Fruit fly (Drosophila melanogaster): Measurements from ENCODE around the gene Ir76a.

dm6 chr3L:19787632-19788031, 11.4 kb upstream of the Ir76a start:
- no peak for TF ChIP-seq psq (optimal IDR thresholded peaks at IDR 0.05)
- no peak for TF ChIP-seq Myc (optimal IDR thresholded peaks at IDR 0.05)
- no peak for TF ChIP-seq insv (optimal IDR thresholded peaks at IDR 0.05)
